Worm (Caenorhabditis elegans) whole organism, L1 larva: Measurements from ENCODE around the gene slfl-4.
"Not testable (repeated sequence)": the region's sequence is repeated elsewhere in the genome, so short reads cannot be mapped to it uniquely, and the experiment has no call there.

Experiments used
- ama-1 ChIP-seq: fragments of 150-350 bp; optimal IDR thresholded peaks from 2 replicates; lab custom pipeline; 2014
- egl-13 ChIP-seq: sonication (generic microtip); optimal IDR thresholded peaks from 2 replicates; lab custom pipeline; 2016; ENCODE audit warnings: missing genotype, missing genetic modification reagents, missing genetic modification characterization, missing compliant biosample characterization
- elt-2 ChIP-seq: sonication (generic microtip); optimal IDR thresholded peaks from 2 replicates; lab custom pipeline; 2016; ENCODE audit warnings: missing genetic modification characterization, mild to moderate bottlenecking, inconsistent platforms, missing compliant biosample characterization, missing genetic modification reagents
- elt-3 ChIP-seq, 6 experiments: fragments of 150-350 bp in 1 of 6; sonication (generic microtip); optimal IDR thresholded peaks; 2 replicates each; lab custom pipeline; 2017 to 2018; ENCODE audit warnings: missing biosample characterization in 6 of 6, missing genetic modification characterization in 6 of 6, inconsistent platforms in 1 of 6
- fkh-10 ChIP-seq: sonication (generic microtip); optimal IDR thresholded peaks from 2 replicates; lab custom pipeline; 2017; ENCODE audit warnings: missing biosample characterization, missing genetic modification reagents, missing genetic modification characterization
- jun-1 ChIP-seq: fragments of 150-350 bp; optimal IDR thresholded peaks from 2 replicates; lab custom pipeline; 2014; ENCODE audit warnings: missing biosample characterization, missing genetic modification reagents, missing genetic modification characterization
- lin-39 ChIP-seq: fragments of 150-350 bp; optimal IDR thresholded peaks from 2 replicates; lab custom pipeline; 2014; ENCODE audit warnings: missing biosample characterization, missing genetic modification reagents, missing genetic modification characterization
- mef-2 ChIP-seq: fragments of 150-350 bp; optimal IDR thresholded peaks from 2 replicates; lab custom pipeline; 2014; ENCODE audit warnings: missing biosample characterization, missing genetic modification characterization
- rnt-1 ChIP-seq: sonication (generic microtip); optimal IDR thresholded peaks from 2 replicates; lab custom pipeline; 2016; ENCODE audit warnings: mild to moderate bottlenecking, missing genetic modification characterization, moderate library complexity, missing compliant biosample characterization
- snu-23 ChIP-seq: sonication (generic microtip); optimal IDR thresholded peaks from 2 replicates; lab custom pipeline; 2016; ENCODE audit warnings: missing genetic modification characterization, missing compliant biosample characterization
- sox-4 ChIP-seq: sonication (generic microtip); optimal IDR thresholded peaks from 2 replicates; lab custom pipeline; 2016; ENCODE audit warnings: missing genetic modification characterization, missing compliant biosample characterization
- ztf-11 ChIP-seq, 2 experiments: sonication (generic microtip); optimal IDR thresholded peaks; 2 replicates each; lab custom pipeline; 2016 to 2017; ENCODE audit warnings: missing genetic modification characterization in 2 of 2, missing biosample characterization in 1 of 2, missing compliant biosample characterization in 1 of 2

- TF ChIP-seq snu-23 (GFP tag; lab: Kevin White, UChicago); egl-13 (tag; lab: Kevin White, UChicago); mef-2 (tag; lab: Kevin White, UChicago); elt-3 (tag; optimal IDR thresholded peaks at IDR 0.05; lab: Kevin White, UChicago); ama-1; ztf-11 (tag; optimal IDR thresholded peaks at IDR 0.05; lab: Kevin White, UChicago); elt-2; sox-4; jun-1; rnt-1 (tag; lab: Kevin White, UChicago); lin-39 (tag; lab: Kevin White, UChicago); fkh-10 (GFP tag; lab: Kevin White, UChicago): not testable (repeated sequence)
These were observed 12.5 kb upstream of the slfl-4 start for ce11 chrIV:5261786-5262185.
